Worm (Caenorhabditis elegans): ENCODE measurements around the gene fbxa-155.

ce11 chrIII:10056033-10056432 is 46.0 kb upstream of the fbxa-155 start, which contains the start of gene T16G12.10:
- TF ChIP-seq unc-62 (GFP tag; optimal IDR thresholded peaks at IDR 0.05) (no peak), pha-4 (tag; optimal IDR thresholded peaks at IDR 0.05) (no peak), egrh-3 (GFP tag; IDR thresholded peaks at IDR 0.05) (no peak), aptf-2 (GFP tag; conservative IDR thresholded peaks at IDR 0.05) (no peak), zfh-2 (GFP tag; conservative IDR thresholded peaks at IDR 0.05) (no peak), ceh-40 (GFP tag; IDR thresholded peaks at IDR 0.05) (no peak), snpc-4 (GFP tag; optimal IDR thresholded peaks at IDR 0.05) (no peak), snpc-4 (tag; optimal IDR thresholded peaks at IDR 0.05) (no peak)

All from whole organism, young adult.